Fruit fly (Drosophila melanogaster): Measurements from ENCODE around the gene CG33257.

DNA sequence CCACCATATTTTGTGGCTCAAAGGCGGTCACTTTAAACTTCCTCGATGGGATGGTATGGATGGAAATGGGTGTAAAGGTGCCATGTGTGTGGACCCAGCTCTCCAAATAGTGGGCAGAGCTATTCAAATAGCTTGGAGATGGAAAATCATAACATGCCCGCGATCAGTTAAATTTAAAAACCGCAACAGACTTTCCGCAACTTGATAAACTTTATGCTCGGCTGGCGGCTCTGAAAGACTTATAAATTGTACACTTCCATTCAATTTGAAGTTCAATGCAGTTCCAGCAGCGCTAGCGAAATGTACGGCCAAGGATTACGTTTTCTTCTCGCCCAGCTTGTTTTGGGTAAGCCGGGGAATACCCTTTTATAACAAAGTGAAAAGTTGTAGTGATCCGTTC is at the start of gene CG33257:
- TF ChIP-seq CG9705 (GFP tag; optimal IDR thresholded peaks at IDR 0.05): no peak
- no peak for TF ChIP-seq psq (GFP tag; optimal IDR thresholded peaks at IDR 0.05)
- no peak for TF ChIP-seq rgr (GFP tag; optimal IDR thresholded peaks at IDR 0.05)
- no peak for TF ChIP-seq CrebA (GFP tag; optimal IDR thresholded peaks at IDR 0.05; ENCODE audit: borderline replicate concordance)
- no peak for TF ChIP-seq brk (GFP tag; optimal IDR thresholded peaks at IDR 0.05)
- no peak for TF ChIP-seq Hr83 (GFP tag; optimal IDR thresholded peaks at IDR 0.05; ENCODE audit: poor library complexity, severe bottlenecking)
- TF ChIP-seq Myc (optimal IDR thresholded peaks at IDR 0.05): no peak
- no peak for TF ChIP-seq foxo (GFP tag; optimal IDR thresholded peaks at IDR 0.05)
- TF ChIP-seq Vsx2 (GFP tag; optimal IDR thresholded peaks at IDR 0.05; ENCODE audit: partially characterized antibody): no peak
- no peak for TF ChIP-seq usp (GFP tag; optimal IDR thresholded peaks at IDR 0.05)
- no peak for TF ChIP-seq Hnf4 (GFP tag; optimal IDR thresholded peaks at IDR 0.05)
- no peak for TF ChIP-seq dl (GFP tag; optimal IDR thresholded peaks at IDR 0.05; ENCODE audit: insufficient read depth in 1 of 2, partially characterized antibody in 2 of 2)

Measured in whole organism, wandering third instar larva.